Worm (Caenorhabditis elegans): ENCODE data around the gene C47D12.2.
A peak's percentile ranks its signal among the peaks of the same experiment; 100 is the strongest.

Gene C47D12.2

DNA sequence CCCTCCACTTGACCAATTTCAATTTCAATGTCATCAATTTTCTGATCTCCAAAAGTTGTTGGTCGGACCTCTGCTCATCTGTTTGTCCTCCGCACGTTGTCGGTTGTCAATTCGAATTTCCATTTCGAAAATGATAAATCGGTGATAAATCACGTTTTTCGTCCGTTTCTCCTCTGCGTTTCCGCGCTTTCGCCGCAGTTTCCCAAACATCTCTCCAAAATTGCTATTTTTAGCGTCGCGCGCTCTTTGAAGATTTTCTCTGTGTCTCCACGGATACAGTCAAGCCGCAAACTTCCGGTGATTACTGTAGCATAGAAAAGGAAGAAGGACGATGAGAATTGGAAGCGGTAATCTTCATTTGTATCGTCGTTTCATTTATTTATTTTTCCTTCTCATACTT lies 34.1 kb upstream of the C47D12.2 start (continued):
- no peak for TF ChIP-seq zag-1 (tag; optimal IDR thresholded peaks at IDR 0.05)
- peak in 1 of 2 experiments; percentile 73 for TF ChIP-seq mdl-1 (tag; optimal IDR thresholded peaks at IDR 0.05)
- TF ChIP-seq ztf-4 (tag; optimal IDR thresholded peaks at IDR 0.05): no peak
- TF ChIP-seq unc-30 (tag; optimal IDR thresholded peaks at IDR 0.05): no peak
- no peak for TF ChIP-seq F16B12.6 (tag; optimal IDR thresholded peaks at IDR 0.05)
- no peak for TF ChIP-seq unc-98 (GFP tag; IDR thresholded peaks at IDR 0.05)
- no peak for TF ChIP-seq sptf-1 (tag; optimal IDR thresholded peaks at IDR 0.05)
- no peak for TF ChIP-seq egl-13 (tag; optimal IDR thresholded peaks at IDR 0.05)
- TF ChIP-seq sox-4 (tag; optimal IDR thresholded peaks at IDR 0.05): no peak
- no peak for TF ChIP-seq fkh-4 (tag; optimal IDR thresholded peaks at IDR 0.05; ENCODE audit: borderline replicate concordance)
- no peak for TF ChIP-seq hlh-17 (GFP tag; optimal IDR thresholded peaks at IDR 0.05; ENCODE audit: borderline replicate concordance)
- no peak for TF ChIP-seq C34B4.2 (tag; optimal IDR thresholded peaks at IDR 0.05)
- no peak for TF ChIP-seq Y116A8C.19 (tag; optimal IDR thresholded peaks at IDR 0.05; ENCODE audit: borderline replicate concordance)
- TF ChIP-seq mab-9 (GFP tag; IDR thresholded peaks at IDR 0.05): no peak
- TF ChIP-seq ceh-63 (GFP tag; optimal IDR thresholded peaks at IDR 0.05): no peak
- TF ChIP-seq tbx-2 (tag; optimal IDR thresholded peaks at IDR 0.05): peak; percentile 80
- TF ChIP-seq fos-1 (tag; optimal IDR thresholded peaks at IDR 0.05): peak; percentile 23
- peak in 1 of 3 experiments; percentile 2 for TF ChIP-seq dpl-1 (GFP tag; optimal IDR thresholded peaks at IDR 0.05)
- no peak for TF ChIP-seq pqm-1 (tag; optimal IDR thresholded peaks at IDR 0.05)
- TF ChIP-seq ztf-11 (tag; optimal IDR thresholded peaks at IDR 0.05): no peak
- TF ChIP-seq ceh-82 (tag; optimal IDR thresholded peaks at IDR 0.05): no peak
- TF ChIP-seq nhr-237 (tag; optimal IDR thresholded peaks at IDR 0.05): no peak
- TF ChIP-seq nhr-90 (tag; optimal IDR thresholded peaks at IDR 0.05; ENCODE audit: poor library complexity): peak; percentile 79
- TF ChIP-seq skn-1 (tag; optimal IDR thresholded peaks at IDR 0.05): no peak
- peak in 3 of 6 experiments; percentile 26 to 60 (median 59) for TF ChIP-seq elt-3 (tag; optimal IDR thresholded peaks at IDR 0.05)
- TF ChIP-seq lin-39 (tag; optimal IDR thresholded peaks at IDR 0.05): no peak
- TF ChIP-seq tlp-1 (tag; optimal IDR thresholded peaks at IDR 0.05): no peak
- TF ChIP-seq ces-1 (GFP tag; optimal IDR thresholded peaks at IDR 0.05): no peak
- no peak for TF ChIP-seq ets-5 (GFP tag; IDR thresholded peaks at IDR 0.05)
- TF ChIP-seq lin-14 (GFP tag; optimal IDR thresholded peaks at IDR 0.05): peak; percentile 71
- TF ChIP-seq isw-1 (GFP tag; IDR thresholded peaks at IDR 0.05): no peak
- TF ChIP-seq pag-3 (tag; optimal IDR thresholded peaks at IDR 0.05; ENCODE audit: borderline replicate concordance, insufficient read depth): no peak
- TF ChIP-seq fkh-10 (GFP tag; optimal IDR thresholded peaks at IDR 0.05): no peak
- no peak for TF ChIP-seq ceh-90 (tag; optimal IDR thresholded peaks at IDR 0.05)
- TF ChIP-seq irx-1 (tag; optimal IDR thresholded peaks at IDR 0.05): no peak
- peak; percentile 97 for TF ChIP-seq nhr-85 (tag)
- no peak for TF ChIP-seq aly-2 (tag; optimal IDR thresholded peaks at IDR 0.05)
- no peak for TF ChIP-seq lin-15B (tag; optimal IDR thresholded peaks at IDR 0.05)
- no peak for TF ChIP-seq fkh-8 (tag; optimal IDR thresholded peaks at IDR 0.05)
- TF ChIP-seq mef-2 (tag; optimal IDR thresholded peaks at IDR 0.05): no peak
- TF ChIP-seq snu-23 (GFP tag; optimal IDR thresholded peaks at IDR 0.05): peak; percentile 59
- TF ChIP-seq egl-27 (tag; optimal IDR thresholded peaks at IDR 0.05): no peak
- TF ChIP-seq nhr-76 (tag; optimal IDR thresholded peaks at IDR 0.05): no peak
- no peak for TF ChIP-seq rnt-1 (tag; optimal IDR thresholded peaks at IDR 0.05)
- no peak for TF ChIP-seq zip-4 (GFP tag; optimal IDR thresholded peaks at IDR 0.05)
- no peak for TF ChIP-seq efl-3 (GFP tag; optimal IDR thresholded peaks at IDR 0.05)
- TF ChIP-seq hpl-2 (GFP tag; optimal IDR thresholded peaks at IDR 0.05): no peak
- TF ChIP-seq nhr-11 (tag; optimal IDR thresholded peaks at IDR 0.05): no peak
- peak; percentile 82 for TF ChIP-seq nhr-71 (tag; optimal IDR thresholded peaks at IDR 0.05)
- no peak for TF ChIP-seq pax-3 (tag; optimal IDR thresholded peaks at IDR 0.05)
- peak; percentile 49 for TF ChIP-seq nhr-19 (GFP tag; conservative IDR thresholded peaks at IDR 0.05)
- peak in 1 of 2 experiments; percentile 61 for TF ChIP-seq lin-35 (GFP tag; optimal IDR thresholded peaks at IDR 0.05)
- TF ChIP-seq unc-62 (GFP tag; optimal IDR thresholded peaks at IDR 0.05): peak; percentile 3
